Fruit fly (Drosophila melanogaster): ENCODE data around the gene CG13300.

The CG13300 gene

dm6 chr3L:6307298-6307697, 44.9 kb downstream of the CG13300 start:
- no peak for TF ChIP-seq CTCF (optimal IDR thresholded peaks at IDR 0.05)
- TF ChIP-seq CG8478 (optimal IDR thresholded peaks at IDR 0.05): no peak

- TF ChIP-seq CG8478 (optimal IDR thresholded peaks at IDR 0.05): no peak
- TF ChIP-seq CTCF (optimal IDR thresholded peaks at IDR 0.05): no peak
Observed at dm6 chr3L:6304859-6305258, 47.3 kb downstream of the CG13300 start.

DNA sequence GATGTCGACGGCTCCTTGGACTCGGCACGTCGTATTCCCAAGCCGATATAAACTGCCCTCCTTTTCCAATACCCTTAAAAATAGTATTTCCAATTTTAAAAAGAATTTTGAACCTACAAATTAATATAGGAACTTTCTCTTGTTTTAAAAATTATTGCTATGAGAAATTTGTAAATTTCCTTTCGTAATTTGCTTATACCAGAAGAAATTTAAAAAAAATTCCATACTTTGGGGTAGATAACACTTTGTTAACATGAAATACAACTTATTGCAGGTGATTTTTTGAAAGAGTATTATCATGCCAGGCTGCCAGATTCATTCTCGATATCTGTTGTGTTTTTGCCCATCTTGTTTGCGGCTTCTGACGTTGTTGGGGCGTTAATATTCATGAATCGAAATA, 49.7 kb downstream of the CG13300 start:
- TF ChIP-seq CTCF (optimal IDR thresholded peaks at IDR 0.05): no peak
- no peak for TF ChIP-seq CG8478 (optimal IDR thresholded peaks at IDR 0.05)

- TF ChIP-seq CTCF (optimal IDR thresholded peaks at IDR 0.05) (no peak), CG8478 (optimal IDR thresholded peaks at IDR 0.05) (no peak)
Observed at dm6 chr3L:6296611-6297010, 55.6 kb downstream of the CG13300 start.

DNA sequence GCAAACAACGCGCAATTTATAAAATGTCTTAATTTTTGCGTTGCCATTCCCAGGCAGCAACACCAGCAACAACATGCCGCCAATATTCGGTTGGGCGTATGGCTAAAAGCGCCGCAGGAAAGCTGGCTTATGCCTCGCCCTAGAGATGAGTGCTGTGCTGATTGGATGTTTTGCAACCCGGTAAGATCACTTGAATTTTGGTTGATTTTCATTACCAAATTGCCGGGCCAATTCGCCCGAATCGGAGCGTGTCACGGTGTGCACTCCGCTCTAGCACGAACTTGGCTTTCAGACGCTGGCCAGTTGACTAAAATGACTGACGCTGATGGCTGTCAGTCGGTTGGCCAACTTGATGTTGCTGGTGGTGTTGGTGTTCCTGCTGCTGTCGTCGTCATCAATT, 66.8 kb downstream of the CG13300 start:
- TF ChIP-seq CG8478 (optimal IDR thresholded peaks at IDR 0.05): no peak
- TF ChIP-seq CTCF (optimal IDR thresholded peaks at IDR 0.05): no peak
